Worm (Caenorhabditis elegans) whole organism, early embryonic: ENCODE results near the gene B0252.5.

Source experiments
- B0310.2 ChIP-seq: sonication (generic microtip); optimal IDR thresholded peaks from 2 replicates; lab custom pipeline; 2016; ENCODE audit warnings: mild to moderate bottlenecking, missing genetic modification characterization, missing compliant biosample characterization
- F13C5.2 ChIP-seq: sonication (generic microtip); optimal IDR thresholded peaks from 2 replicates; lab custom pipeline; 2017; ENCODE audit warnings: mild to moderate bottlenecking, missing genetic modification characterization, inconsistent platforms, missing compliant biosample characterization
- aly-1 ChIP-seq: sonication (generic microtip); optimal IDR thresholded peaks from 2 replicates; lab custom pipeline; 2016; ENCODE audit warnings: missing genetic modification characterization, missing compliant biosample characterization
- ama-1 ChIP-seq: fragments of 150-350 bp; optimal IDR thresholded peaks from 2 replicates; lab custom pipeline; 2014
- ceh-13 ChIP-seq: fragments of 200-800 bp; sonication (Bioruptor generic); optimal IDR thresholded peaks from 2 replicates; lab custom pipeline; 2018; ENCODE audit warnings: mild to moderate bottlenecking, missing genetic modification characterization, missing compliant biosample characterization
- ceh-36 ChIP-seq: sonication (generic microtip); optimal IDR thresholded peaks from 2 replicates; lab custom pipeline; 2016; ENCODE audit warnings: missing genetic modification characterization, inconsistent platforms, missing compliant biosample characterization
- ets-7 ChIP-seq: sonication (generic microtip); optimal IDR thresholded peaks from 2 replicates; lab custom pipeline; 2016; ENCODE audit warnings: missing genotype, missing genetic modification characterization, missing compliant biosample characterization
- flt-1 ChIP-seq: fragments of 200-800 bp; sonication (Bioruptor generic); IDR thresholded peaks from 2 replicates; pipeline ENCODE4 v1.3.6; 2022; ENCODE audit warnings: missing genetic modification characterization, missing compliant biosample characterization
- hmbx-1 ChIP-seq: sonication (generic microtip); optimal IDR thresholded peaks from 2 replicates; lab custom pipeline; 2016; ENCODE audit warnings: mild to moderate bottlenecking, missing genetic modification characterization, missing compliant biosample characterization
- hmg-4 ChIP-seq: fragments of 200-800 bp; sonication (Bioruptor generic); optimal IDR thresholded peaks from 2 replicates; lab custom pipeline; 2018; ENCODE audit warnings: mild to moderate bottlenecking, missing genetic modification characterization, missing compliant biosample characterization
- hnd-1 ChIP-seq: sonication (generic microtip); optimal IDR thresholded peaks from 2 replicates; lab custom pipeline; 2016; ENCODE audit warnings: missing genetic modification characterization, missing compliant biosample characterization
- pes-1 ChIP-seq: fragments of 200-800 bp; sonication (Bioruptor generic); IDR thresholded peaks from 2 replicates; pipeline ENCODE4 v1.3.6; 2022; ENCODE audit warnings: missing genetic modification reagents, missing genetic modification characterization, missing compliant biosample characterization
- scrt-1 ChIP-seq: fragments of 200-800 bp; sonication (Bioruptor generic); IDR thresholded peaks from 2 replicates; pipeline ENCODE4 v1.3.6; 2022; ENCODE audit warnings: missing genetic modification characterization, missing compliant biosample characterization
- sea-1 ChIP-seq: fragments of 200-800 bp; sonication (Bioruptor generic); conservative IDR thresholded peaks from 2 replicates; pipeline ENCODE4 v1.3.6; 2022; ENCODE audit warnings: missing genetic modification characterization, missing compliant biosample characterization
- tbx-11 ChIP-seq: fragments of 200-800 bp; sonication (Bioruptor generic); IDR thresholded peaks from 2 replicates; pipeline ENCODE4 v1.3.6; 2022; ENCODE audit warnings: missing genetic modification characterization, missing compliant biosample characterization
- tbx-37 ChIP-seq: fragments of 200-800 bp; sonication (Bioruptor generic); conservative IDR thresholded peaks from 2 replicates; pipeline ENCODE4 v1.3.6; 2022; ENCODE audit warnings: missing genetic modification reagents, missing genetic modification characterization, missing compliant biosample characterization
- tra-4 ChIP-seq: sonication (generic microtip); optimal IDR thresholded peaks from 2 replicates; lab custom pipeline; 2017; ENCODE audit warnings: missing genetic modification characterization, missing compliant biosample characterization

Gene B0252.5

ce11 chrII:6893589-6894245, 25.0 kb downstream of the B0252.5 start, which contains the start of gene adal-1:
Gene adal-1, minus strand, starts transcription at chrII:6893639.
- TF ChIP-seq B0310.2 (tag; lab: Kevin White, UChicago) (no peak), tbx-11 (no peak), ets-7 (no peak), flt-1 (no peak), tra-4 (tag; lab: Kevin White, UChicago) (no peak)

ce11 chrII:6891838-6892237, 26.8 kb downstream of the B0252.5 start:
- TF ChIP-seq F13C5.2: no peak
- no peak for TF ChIP-seq ama-1 (lab: Kevin White, UChicago)
- TF ChIP-seq scrt-1: no peak
- TF ChIP-seq aly-1 (tag; lab: Kevin White, UChicago): no peak
- TF ChIP-seq B0310.2 (tag; lab: Kevin White, UChicago): no peak

DNA sequence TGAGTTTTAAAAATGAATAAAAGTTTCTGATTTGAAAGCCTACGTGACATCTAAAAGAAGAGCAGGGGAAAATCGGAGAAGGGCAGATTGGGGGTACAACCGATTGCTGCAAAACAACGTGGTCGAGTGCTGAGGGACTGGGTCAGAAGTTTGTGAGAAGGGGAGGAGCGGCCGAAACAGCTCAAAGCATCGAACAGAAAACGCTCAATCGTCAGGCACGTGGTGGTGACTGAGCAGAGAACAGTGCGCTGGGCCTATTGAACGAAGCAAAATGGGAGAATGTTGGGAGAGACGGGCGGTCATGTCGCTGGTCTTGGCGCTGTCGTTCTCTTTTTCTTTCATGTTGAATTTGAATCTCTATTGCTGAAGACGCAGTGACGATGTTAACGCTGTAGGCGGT, 27.5 kb downstream of the B0252.5 start:
- TF ChIP-seq ets-7: no peak
- TF ChIP-seq ceh-13 (GFP tag; lab: Kevin White, UChicago): no peak
- no peak for TF ChIP-seq scrt-1
- no peak for TF ChIP-seq ceh-36
- TF ChIP-seq tra-4 (tag; lab: Kevin White, UChicago): no peak
- no peak for TF ChIP-seq B0310.2 (tag; lab: Kevin White, UChicago)
- no peak for TF ChIP-seq tbx-11
- TF ChIP-seq hnd-1 (tag; lab: Kevin White, UChicago): no peak
- TF ChIP-seq flt-1: no peak
- no peak for TF ChIP-seq aly-1 (tag; lab: Kevin White, UChicago)
- TF ChIP-seq hmg-4 (GFP tag; lab: Kevin White, UChicago): no peak
- no peak for TF ChIP-seq pes-1 (GFP tag; lab: Robert Waterston, UW)
- TF ChIP-seq F13C5.2: no peak

DNA sequence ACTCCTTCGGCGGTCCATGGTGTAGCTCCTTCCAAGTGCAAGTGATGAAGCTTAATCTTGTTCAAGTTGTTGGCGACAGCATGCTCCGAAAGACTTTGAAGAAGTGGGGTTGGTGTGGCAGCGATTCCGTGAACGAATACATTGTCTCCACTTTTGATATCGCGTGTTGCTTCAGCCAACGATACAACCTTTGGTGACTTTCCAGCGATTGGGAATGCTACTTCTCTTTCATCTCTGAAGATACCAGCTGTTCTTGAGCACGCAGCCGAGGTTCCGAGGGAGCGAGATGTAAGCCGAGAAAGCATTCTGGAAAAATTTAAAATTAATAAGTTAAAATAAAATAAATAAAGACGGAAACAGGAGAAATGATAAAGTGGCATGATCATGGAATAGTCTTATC, 28.6 kb downstream of the B0252.5 start, which contains the start of gene acer-1:
TSS of gene acer-1 (minus strand) at position 306 of the 400 bp plus-strand sequence.
- TF ChIP-seq hmbx-1 (tag; lab: Kevin White, UChicago) (no peak), B0310.2 (tag; lab: Kevin White, UChicago) (no peak), ceh-36 (no peak), tra-4 (tag; lab: Kevin White, UChicago) (no peak), tbx-37 (GFP tag; lab: Robert Waterston, UW) (no peak), flt-1 (no peak), sea-1 (GFP tag; lab: Robert Waterston, UW) (no peak), hnd-1 (tag; lab: Kevin White, UChicago) (no peak), F13C5.2 (no peak), hmg-4 (GFP tag; lab: Kevin White, UChicago) (no peak), pes-1 (GFP tag; lab: Robert Waterston, UW) (no peak), tbx-11 (no peak), aly-1 (tag; lab: Kevin White, UChicago) (no peak), ama-1 (lab: Kevin White, UChicago) (no peak), scrt-1 (no peak), ceh-13 (GFP tag; lab: Kevin White, UChicago) (no peak)

- no peak for TF ChIP-seq aly-1 (tag; lab: Kevin White, UChicago)
- no peak for TF ChIP-seq tbx-11
- TF ChIP-seq hnd-1 (tag; lab: Kevin White, UChicago): no peak
- TF ChIP-seq ceh-13 (GFP tag; lab: Kevin White, UChicago): no peak
- TF ChIP-seq tbx-37 (GFP tag; lab: Robert Waterston, UW): no peak
Observed at ce11 chrII:6889580-6889922, 29.1 kb downstream of the B0252.5 start.

- TF ChIP-seq ceh-36 (no peak), ceh-13 (GFP tag; lab: Kevin White, UChicago) (no peak), flt-1 (no peak), sea-1 (GFP tag; lab: Robert Waterston, UW) (no peak), pes-1 (GFP tag; lab: Robert Waterston, UW) (no peak), hmbx-1 (tag; lab: Kevin White, UChicago) (no peak), hnd-1 (tag; lab: Kevin White, UChicago) (no peak), F13C5.2 (no peak), ama-1 (lab: Kevin White, UChicago) (no peak), scrt-1 (no peak), aly-1 (tag; lab: Kevin White, UChicago) (no peak), B0310.2 (tag; lab: Kevin White, UChicago) (no peak), tbx-37 (GFP tag; lab: Robert Waterston, UW) (no peak), tra-4 (tag; lab: Kevin White, UChicago) (no peak)
Observed at ce11 chrII:6888661-6889579, 29.8 kb downstream of the B0252.5 start.

DNA sequence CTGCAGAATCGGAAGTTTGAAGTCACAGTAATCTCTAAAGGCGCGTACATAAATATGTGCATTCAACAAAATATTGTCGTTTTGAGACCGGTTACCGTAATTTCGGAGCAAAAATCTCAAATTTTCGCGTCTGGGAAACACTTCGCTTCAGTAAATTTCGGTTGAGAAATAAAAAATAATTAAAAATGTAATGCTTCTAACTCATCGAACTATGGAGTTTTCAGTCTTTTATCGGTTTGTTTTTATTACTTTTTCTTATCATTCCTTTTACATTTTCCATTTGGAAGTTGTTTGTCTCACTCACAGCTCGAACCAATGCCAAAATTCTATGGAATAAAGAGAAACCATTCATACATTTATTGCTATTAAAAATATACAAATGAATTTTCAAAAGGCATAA, 30.5 kb downstream of the B0252.5 start:
- no peak for TF ChIP-seq F13C5.2
- no peak for TF ChIP-seq pes-1 (GFP tag; lab: Robert Waterston, UW)
- no peak for TF ChIP-seq tbx-11
- no peak for TF ChIP-seq hmg-4 (GFP tag; lab: Kevin White, UChicago)
- TF ChIP-seq aly-1 (tag; lab: Kevin White, UChicago): no peak
- no peak for TF ChIP-seq B0310.2 (tag; lab: Kevin White, UChicago)
